Worm (Caenorhabditis elegans): Measurements from ENCODE around the gene acc-4.

The acc-4 gene

ce11 chrIII:13484024-13484423, at the start of gene acc-4:
Gene acc-4 (minus strand): TSS chrIII:13484124.
- TF ChIP-seq sdz-12 (GFP tag; optimal IDR thresholded peaks at IDR 0.05) (no peak), nhr-28 (tag; optimal IDR thresholded peaks at IDR 0.05) (no peak), saeg-2 (GFP tag; IDR thresholded peaks at IDR 0.05) (no peak), D1046.2 (GFP tag; IDR thresholded peaks at IDR 0.05) (no peak), jun-1 (tag; optimal IDR thresholded peaks at IDR 0.05) (no peak), nhr-111 (GFP tag; optimal IDR thresholded peaks at IDR 0.05) (no peak), F37D6.2 (tag; optimal IDR thresholded peaks at IDR 0.05) (no peak), lin-1 (GFP tag; IDR thresholded peaks at IDR 0.05) (no peak), spr-1 (tag; optimal IDR thresholded peaks at IDR 0.05) (no peak), lin-15B (tag; optimal IDR thresholded peaks at IDR 0.05) (no peak), hlh-30 (tag; optimal IDR thresholded peaks at IDR 0.05; ENCODE audit: insufficient read depth) (no peak), Y5F2A.4 (GFP tag; optimal IDR thresholded peaks at IDR 0.05) (no peak)

- TF ChIP-seq rbr-2 (tag; optimal IDR thresholded peaks at IDR 0.05), result no peak
- TF ChIP-seq ctbp-1 (GFP tag; IDR thresholded peaks at IDR 0.05), result no peak
- no peak for TF ChIP-seq unc-62 (GFP tag; optimal IDR thresholded peaks at IDR 0.05 in 1 of 2)
- TF ChIP-seq unc-62 (tag; optimal IDR thresholded peaks at IDR 0.05), result no peak
- no peak for TF ChIP-seq Y105C5A.15 (GFP tag; IDR thresholded peaks at IDR 0.05)
- TF ChIP-seq daf-16 (GFP tag; optimal IDR thresholded peaks at IDR 0.05), result no peak
- peak; percentile 37 for TF ChIP-seq daf-16 (tag; optimal IDR thresholded peaks at IDR 0.05)
- TF ChIP-seq aha-1 (tag), result peak; percentile 68
- no peak for TF ChIP-seq fos-1 (tag; optimal IDR thresholded peaks at IDR 0.05)
- TF ChIP-seq nhr-11 (tag; optimal IDR thresholded peaks at IDR 0.05), result no peak
- TF ChIP-seq T26A8.4 (GFP tag; IDR thresholded peaks at IDR 0.05), result no peak
- TF ChIP-seq nhr-48 (tag; optimal IDR thresholded peaks at IDR 0.05), result no peak
- TF ChIP-seq php-3 (GFP tag; IDR thresholded peaks at IDR 0.05), result no peak
- TF ChIP-seq mdl-1 (tag; optimal IDR thresholded peaks at IDR 0.05), result no peak
- TF ChIP-seq dve-1 (tag; optimal IDR thresholded peaks at IDR 0.05; ENCODE audit: insufficient read depth), result peak; percentile 3
- no peak for TF ChIP-seq dmd-8 (GFP tag; IDR thresholded peaks at IDR 0.05)
- TF ChIP-seq mdt-29 (GFP tag; IDR thresholded peaks at IDR 0.05), result no peak
- no peak for TF ChIP-seq R02D3.7 (tag; optimal IDR thresholded peaks at IDR 0.05)
- TF ChIP-seq hif-1 (tag; optimal IDR thresholded peaks at IDR 0.05), result no peak
- TF ChIP-seq ztf-11 (tag; optimal IDR thresholded peaks at IDR 0.05), result no peak
- TF ChIP-seq unc-130 (GFP tag; optimal IDR thresholded peaks at IDR 0.05), result no peak
- no peak for TF ChIP-seq nhr-237 (tag; optimal IDR thresholded peaks at IDR 0.05)
These were observed 46.9 kb upstream of the acc-4 start for ce11 chrIII:13530838-13531237.

- TF ChIP-seq Y48G9A.11 (GFP tag; IDR thresholded peaks at IDR 0.05) (no peak; the same call in 1 of the 2 replicates), nhr-28 (tag; optimal IDR thresholded peaks at IDR 0.05) (peak; percentile 24), F49E8.2 (tag; optimal IDR thresholded peaks at IDR 0.05; ENCODE audit: borderline replicate concordance) (peak; percentile 10), unc-130 (GFP tag; optimal IDR thresholded peaks at IDR 0.05) (peak; percentile 12), nhr-111 (GFP tag; optimal IDR thresholded peaks at IDR 0.05) (no peak), daf-16 (GFP tag; optimal IDR thresholded peaks at IDR 0.05) (no peak), daf-16 (tag; optimal IDR thresholded peaks at IDR 0.05) (peak; percentile 27), ctbp-1 (GFP tag; IDR thresholded peaks at IDR 0.05) (no peak), ces-1 (GFP tag; optimal IDR thresholded peaks at IDR 0.05) (no peak), dmd-9 (GFP tag; IDR thresholded peaks at IDR 0.05) (no peak), lsy-2 (tag; optimal IDR thresholded peaks at IDR 0.05) (peak in 1 of 2 experiments; percentile 59), hmg-1.1 (GFP tag; IDR thresholded peaks at IDR 0.05) (peak; percentile 85), ceh-28 (tag; optimal IDR thresholded peaks at IDR 0.05) (no peak), hlh-30 (tag; optimal IDR thresholded peaks at IDR 0.05; ENCODE audit: insufficient read depth) (peak; percentile 48), nhr-11 (tag; optimal IDR thresholded peaks at IDR 0.05) (peak; percentile 43), hlh-11 (tag; optimal IDR thresholded peaks at IDR 0.05) (peak; percentile 38), pqm-1 (tag; optimal IDR thresholded peaks at IDR 0.05) (no peak), hif-1 (tag; optimal IDR thresholded peaks at IDR 0.05) (peak in 1 of 2 experiments; percentile 38), duxl-1 (tag; optimal IDR thresholded peaks at IDR 0.05; ENCODE audit: poor library complexity) (peak; percentile 10), dpl-1 (GFP tag; optimal IDR thresholded peaks at IDR 0.05) (peak; percentile 79), mep-1 (tag; optimal IDR thresholded peaks at IDR 0.05) (peak; percentile 47), dve-1 (tag; optimal IDR thresholded peaks at IDR 0.05; ENCODE audit: insufficient read depth) (peak; percentile 54), rbr-2 (tag; optimal IDR thresholded peaks at IDR 0.05) (peak; percentile 49), lin-13 (GFP tag; optimal IDR thresholded peaks at IDR 0.05) (peak; percentile 53), pha-4 (GFP tag; IDR thresholded peaks at IDR 0.05) (no peak), pha-4 (tag; optimal IDR thresholded peaks at IDR 0.05) (no peak)
These were observed 46.1 kb upstream of the acc-4 start for ce11 chrIII:13530017-13530416.
